Worm (Caenorhabditis elegans): ENCODE measurements around the gene C18B2.5.

ce11 chrX:3584481-3584880 lies 26.4 kb downstream of the C18B2.5 start:
- TF ChIP-seq ztf-11 (tag; optimal IDR thresholded peaks at IDR 0.05), result no peak
- TF ChIP-seq nhr-12 (tag; optimal IDR thresholded peaks at IDR 0.05), result no peak
- no peak for TF ChIP-seq mep-1 (tag; optimal IDR thresholded peaks at IDR 0.05)
- no peak for TF ChIP-seq dpl-1 (GFP tag; optimal IDR thresholded peaks at IDR 0.05)
- no peak for TF ChIP-seq pqm-1 (tag; optimal IDR thresholded peaks at IDR 0.05)
- TF ChIP-seq mdl-1 (tag; optimal IDR thresholded peaks at IDR 0.05), result no peak
- no peak for TF ChIP-seq unc-62 (GFP tag; optimal IDR thresholded peaks at IDR 0.05)
- TF ChIP-seq ama-1 (optimal IDR thresholded peaks at IDR 0.05), result no peak
- TF ChIP-seq nhr-77 (tag; optimal IDR thresholded peaks at IDR 0.05), result no peak
- no peak for TF ChIP-seq zag-1 (tag; optimal IDR thresholded peaks at IDR 0.05)
- TF ChIP-seq fkh-10 (GFP tag; optimal IDR thresholded peaks at IDR 0.05), result no peak

Measured in whole organism, L1 larva.